Fruit fly (Drosophila melanogaster): ENCODE data around the gene CG15739.

DNA sequence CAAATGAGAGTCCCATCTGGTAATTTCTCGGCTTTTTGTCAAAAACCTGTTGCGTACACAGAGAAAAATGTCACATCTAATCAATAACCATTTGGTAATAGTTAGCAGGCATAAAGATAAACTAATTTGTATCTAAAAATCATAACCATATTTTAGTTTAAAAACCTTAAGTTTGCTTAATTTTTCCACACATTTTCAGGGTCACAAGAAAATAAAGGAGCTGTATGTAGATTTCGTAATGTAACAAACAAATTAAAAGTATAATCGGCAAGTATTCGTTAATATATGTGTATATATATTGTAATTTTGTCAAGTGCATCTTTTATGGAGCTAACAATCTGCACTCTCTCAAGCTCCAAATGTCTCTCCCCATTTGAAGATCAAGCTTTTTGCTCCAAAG lies 47.8 kb downstream of the CG15739 start:
- peak; percentile 71 for TF ChIP-seq brk (GFP tag; optimal IDR thresholded peaks at IDR 0.05)
- no peak for TF ChIP-seq Myc (optimal IDR thresholded peaks at IDR 0.05)
- TF ChIP-seq sv (GFP tag; optimal IDR thresholded peaks at IDR 0.05) = peak; percentile 72
- TF ChIP-seq fru (GFP tag; optimal IDR thresholded peaks at IDR 0.05) = peak; percentile 85
- no peak for TF ChIP-seq pan (optimal IDR thresholded peaks at IDR 0.05)
- TF ChIP-seq psq (GFP tag; optimal IDR thresholded peaks at IDR 0.05) = peak; percentile 72
- TF ChIP-seq dl (GFP tag; optimal IDR thresholded peaks at IDR 0.05; ENCODE audit: insufficient read depth in 1 of 2, partially characterized antibody in 2 of 2) = no peak
- peak; percentile 0 for TF ChIP-seq CG32264 (GFP tag; optimal IDR thresholded peaks at IDR 0.05)
- peak; percentile 24 for TF ChIP-seq Jra (GFP tag; optimal IDR thresholded peaks at IDR 0.05)
- TF ChIP-seq Dfd (GFP tag; optimal IDR thresholded peaks at IDR 0.05) = no peak
- no peak for TF ChIP-seq lola (GFP tag; optimal IDR thresholded peaks at IDR 0.05)
